Fruit fly (Drosophila melanogaster) whole organism, embryonic: ENCODE results near the gene RpL37-1.

Experiments
- Antp ChIP-seq: fragments of 200-800 bp; sonication (Bioruptor generic); optimal IDR thresholded peaks from 3 replicates; lab custom pipeline; 2016; ENCODE audit warnings: missing biosample characterization, missing genetic modification characterization
- Atf3 ChIP-seq: fragments of 200-800 bp; sonication (Bioruptor generic); optimal IDR thresholded peaks from 3 replicates; lab custom pipeline; 2016; ENCODE audit warnings: missing biosample characterization, missing genetic modification characterization
- B-H1 ChIP-seq: fragments of 200-800 bp; sonication (Bioruptor generic); IDR thresholded peaks from 3 replicates; pipeline ENCODE4 v1.3.6; 2022; ENCODE audit warnings: missing biosample characterization, missing genetic modification characterization
- CG10147 ChIP-seq: fragments of 200-800 bp; sonication (Bioruptor generic); optimal IDR thresholded peaks from 2 replicates; lab custom pipeline; 2019; ENCODE audit warnings: missing biosample characterization, mild to moderate bottlenecking, missing genetic modification characterization, moderate library complexity
- CG1024 ChIP-seq: fragments of 200-800 bp; sonication (Bioruptor generic); IDR thresholded peaks from 2 replicates; pipeline ENCODE4 v1.3.6; 2022; ENCODE audit warnings: missing biosample characterization, missing genetic modification characterization
- CG11085 ChIP-seq: fragments of 200-800 bp; sonication (Bioruptor generic); IDR thresholded peaks from 2 replicates; pipeline ENCODE4 v1.3.6; 2022; ENCODE audit warnings: missing biosample characterization, missing genetic modification characterization
- CG11093 ChIP-seq: fragments of 200-800 bp; sonication (Bioruptor generic); IDR thresholded peaks from 3 replicates; pipeline ENCODE4 v1.3.6; 2022; ENCODE audit warnings: missing biosample characterization, missing genetic modification characterization
- CG11247 ChIP-seq: fragments of 200-800 bp; sonication (Bioruptor generic); IDR thresholded peaks from 2 replicates; pipeline ENCODE4 v1.3.6; 2022; ENCODE audit warnings: missing biosample characterization, missing genetic modification characterization
- CG12155 ChIP-seq: fragments of 200-800 bp; sonication (Bioruptor generic); optimal IDR thresholded peaks from 3 replicates; lab custom pipeline; 2016; ENCODE audit warnings: missing biosample characterization, missing genetic modification characterization
- CG12219 ChIP-seq: fragments of 200-800 bp; sonication (Bioruptor generic); optimal IDR thresholded peaks from 3 replicates; lab custom pipeline; 2018; ENCODE audit warnings: missing biosample characterization, mild to moderate bottlenecking, missing genetic modification characterization
- CG14014 ChIP-seq: fragments of 200-800 bp; sonication (Bioruptor generic); IDR thresholded peaks from 2 replicates; pipeline ENCODE4 v1.3.6; 2022; ENCODE audit warnings: missing biosample characterization, missing genetic modification characterization
- CG15601 ChIP-seq: fragments of 200-800 bp; sonication (Bioruptor generic); optimal IDR thresholded peaks from 3 replicates; lab custom pipeline; 2019; ENCODE audit warnings: missing biosample characterization, mild to moderate bottlenecking, missing genetic modification characterization, moderate library complexity
- CG18262 ChIP-seq: fragments of 200-800 bp; optimal IDR thresholded peaks from 3 replicates; lab custom pipeline; 2019; ENCODE audit warnings: missing biosample characterization, mild to moderate bottlenecking, missing genetic modification characterization, moderate library complexity
- CG18476 ChIP-seq: fragments of 200-800 bp; sonication (Bioruptor generic); optimal IDR thresholded peaks from 2 replicates; lab custom pipeline; 2016; ENCODE audit warnings: missing biosample characterization, mild to moderate bottlenecking, missing genetic modification characterization
- CG32532 ChIP-seq: fragments of 200-800 bp; sonication (Bioruptor generic); IDR thresholded peaks from 2 replicates; pipeline ENCODE4 v1.3.6; 2022; ENCODE audit warnings: missing biosample characterization, missing genetic modification characterization
- CG34224 ChIP-seq: fragments of 200-800 bp; sonication (Bioruptor generic); IDR thresholded peaks from 3 replicates; pipeline ENCODE4 v1.3.6; 2022; ENCODE audit warnings: missing biosample characterization, missing genetic modification characterization; ENCODE audit not compliant: partially characterized antibody
- CG34422 ChIP-seq: fragments of 200-800 bp; sonication (Bioruptor generic); IDR thresholded peaks from 3 replicates; pipeline ENCODE4 v1.3.6; 2022; ENCODE audit warnings: missing biosample characterization, missing genetic modification characterization
- CG3847 ChIP-seq: fragments of 200-800 bp; sonication (Bioruptor generic); IDR thresholded peaks from 2 replicates; pipeline ENCODE4 v1.3.6; 2022; ENCODE audit warnings: missing biosample characterization, missing genetic modification characterization
- CG4282 ChIP-seq: fragments of 200-800 bp; sonication (Bioruptor generic); optimal IDR thresholded peaks from 2 replicates; lab custom pipeline; 2016; ENCODE audit warnings: missing biosample characterization, missing genetic modification characterization
- CG5245 ChIP-seq: fragments of 200-800 bp; sonication (Bioruptor generic); optimal IDR thresholded peaks from 3 replicates; lab custom pipeline; 2016; ENCODE audit warnings: missing biosample characterization, missing genetic modification characterization
- CG6854 ChIP-seq: fragments of 200-800 bp; sonication (Bioruptor generic); optimal IDR thresholded peaks from 3 replicates; lab custom pipeline; 2017; ENCODE audit warnings: missing biosample characterization, mild to moderate bottlenecking, missing genetic modification characterization
- CG7556 ChIP-seq: fragments of 200-800 bp; sonication (Bioruptor generic); optimal IDR thresholded peaks from 2 replicates; lab custom pipeline; 2017; ENCODE audit warnings: missing biosample characterization, mild to moderate bottlenecking, missing genetic modification characterization
- CG7786 ChIP-seq: fragments of 200-800 bp; sonication (Bioruptor generic); optimal IDR thresholded peaks from 2 replicates; lab custom pipeline; 2016; ENCODE audit warnings: missing biosample characterization, missing genetic modification characterization
- CG8388 ChIP-seq: fragments of 200-800 bp; sonication (Bioruptor generic); optimal IDR thresholded peaks from 2 replicates; lab custom pipeline; 2019; ENCODE audit warnings: missing biosample characterization, mild to moderate bottlenecking, missing genetic modification characterization, moderate library complexity
- CG8478 ChIP-seq: fragments of >200 bp; optimal IDR thresholded peaks from 2 replicates; lab custom pipeline; 2018
- CoRest ChIP-seq: fragments of 200-800 bp; sonication (Bioruptor generic); optimal IDR thresholded peaks from 3 replicates; lab custom pipeline; 2018; ENCODE audit warnings: missing biosample characterization, mild to moderate bottlenecking, missing genetic modification characterization, moderate library complexity
- Fer2 ChIP-seq: fragments of 200-800 bp; sonication (Bioruptor generic); optimal IDR thresholded peaks from 2 replicates; lab custom pipeline; 2018; ENCODE audit warnings: missing biosample characterization, mild to moderate bottlenecking, missing genetic modification characterization, moderate library complexity
- HHEX ChIP-seq: fragments of 200-800 bp; sonication (Bioruptor generic); optimal IDR thresholded peaks from 3 replicates; lab custom pipeline; 2017; ENCODE audit warnings: missing biosample characterization, mild to moderate bottlenecking, missing genetic modification characterization, missing genetic modification reagents
- HLH3B ChIP-seq: fragments of 200-800 bp; sonication (Bioruptor generic); IDR thresholded peaks from 2 replicates; pipeline ENCODE4 v1.3.6; 2022; ENCODE audit warnings: missing biosample characterization, missing genetic modification characterization
- Mad ChIP-seq: fragments of 200-800 bp; sonication (Bioruptor generic); optimal IDR thresholded peaks from 2 replicates; lab custom pipeline; 2016; ENCODE audit warnings: missing biosample characterization, missing genetic modification characterization
- Meics ChIP-seq: fragments of 200-800 bp; sonication (Bioruptor generic); optimal IDR thresholded peaks from 2 replicates; lab custom pipeline; 2017; ENCODE audit warnings: missing biosample characterization, mild to moderate bottlenecking, missing genetic modification characterization
- Nf-YC ChIP-seq: fragments of 200-800 bp; optimal IDR thresholded peaks from 3 replicates; lab custom pipeline; 2019; ENCODE audit warnings: missing biosample characterization, mild to moderate bottlenecking, missing genetic modification characterization, moderate library complexity
- Optix ChIP-seq: fragments of 200-800 bp; sonication (Bioruptor generic); IDR thresholded peaks from 3 replicates; pipeline ENCODE4 v1.3.6; 2022; ENCODE audit warnings: missing biosample characterization, missing genetic modification characterization
- Rfx ChIP-seq: fragments of 200-800 bp; sonication (Bioruptor generic); IDR thresholded peaks from 2 replicates; pipeline ENCODE4 v1.3.6; 2022; ENCODE audit warnings: missing biosample characterization, missing genetic modification characterization
- aop ChIP-seq: fragments of 200-800 bp; sonication (Bioruptor generic); IDR thresholded peaks from 2 replicates; pipeline ENCODE4 v1.3.6; 2022; ENCODE audit warnings: missing biosample characterization, missing genetic modification characterization
- ato ChIP-seq: fragments of 200-800 bp; sonication (Bioruptor generic); IDR thresholded peaks from 2 replicates; pipeline ENCODE4 v1.3.6; 2022; ENCODE audit warnings: missing biosample characterization, missing genetic modification characterization; ENCODE audit not compliant: partially characterized antibody
- caup ChIP-seq: fragments of 200-800 bp; sonication (Bioruptor generic); optimal IDR thresholded peaks from 3 replicates; lab custom pipeline; 2017; ENCODE audit warnings: missing biosample characterization, mild to moderate bottlenecking, missing genetic modification characterization, moderate library complexity; ENCODE audit not compliant: severe bottlenecking
- chm ChIP-seq: fragments of 200-800 bp; sonication (Bioruptor generic); IDR thresholded peaks from 2 replicates; pipeline ENCODE4 v1.3.6; 2022; ENCODE audit warnings: missing biosample characterization, missing genetic modification characterization
- da ChIP-seq: fragments of 200-800 bp; sonication (Bioruptor generic); optimal IDR thresholded peaks from 2 replicates; lab custom pipeline; 2016; ENCODE audit warnings: missing biosample characterization, missing genetic modification characterization
- en ChIP-seq: fragments of 200-800 bp; sonication (Bioruptor generic); optimal IDR thresholded peaks from 2 replicates; lab custom pipeline; 2016; ENCODE audit warnings: missing biosample characterization, missing genetic modification characterization
- eyg ChIP-seq: fragments of 200-800 bp; sonication (Bioruptor generic); optimal IDR thresholded peaks from 3 replicates; lab custom pipeline; 2016; ENCODE audit warnings: missing biosample characterization, missing genetic modification characterization
- kni ChIP-seq: fragments of 200-800 bp; sonication (Bioruptor generic); optimal IDR thresholded peaks from 3 replicates; lab custom pipeline; 2017; ENCODE audit warnings: mild to moderate bottlenecking, missing biosample characterization, missing genetic modification reagents, missing genetic modification characterization
- lmd ChIP-seq: fragments of 200-800 bp; sonication (Bioruptor generic); IDR thresholded peaks from 2 replicates; pipeline ENCODE4 v1.3.6; 2022; ENCODE audit warnings: missing biosample characterization, missing genetic modification characterization
- nerfin-2 ChIP-seq: fragments of 200-800 bp; sonication (Bioruptor generic); IDR thresholded peaks from 2 replicates; pipeline ENCODE4 v1.3.6; 2022; ENCODE audit warnings: missing biosample characterization, missing genetic modification characterization; ENCODE audit not compliant: partially characterized antibody
- onecut ChIP-seq: fragments of 200-800 bp; sonication (Bioruptor generic); IDR thresholded peaks from 2 replicates; pipeline ENCODE4 v1.3.6; 2022; ENCODE audit warnings: missing biosample characterization, missing genetic modification characterization
- pita ChIP-seq: fragments of 200-800 bp; sonication (Bioruptor generic); optimal IDR thresholded peaks from 2 replicates; lab custom pipeline; 2017; ENCODE audit warnings: missing biosample characterization, mild to moderate bottlenecking, missing genetic modification characterization
- prd ChIP-seq, 3 experiments: fragments of >200 bp in 2 of 3; fragments of 200-800 bp in 1 of 3; sonication (Bioruptor generic) in 1 of 3; optimal IDR thresholded peaks in 2 of 3; IDR thresholded peaks in 1 of 3; 2 replicates in 2 of 3; 3 replicates in 1 of 3; pipeline versions ENCODE4 v1.3.6 to Lab custom; 2017 to 2022; ENCODE audit warnings: missing biosample characterization in 1 of 3, missing genetic modification characterization in 1 of 3
- pzg ChIP-seq: fragments of 200-800 bp; sonication (Bioruptor generic); optimal IDR thresholded peaks from 3 replicates; lab custom pipeline; 2018; ENCODE audit warnings: missing biosample characterization, mild to moderate bottlenecking, missing genetic modification characterization, moderate library complexity
- run ChIP-seq: fragments of 200-800 bp; sonication (Bioruptor generic); optimal IDR thresholded peaks from 3 replicates; lab custom pipeline; 2018; ENCODE audit warnings: missing biosample characterization, mild to moderate bottlenecking, missing genetic modification characterization
- sens ChIP-seq: fragments of 200-800 bp; sonication (Bioruptor generic); peaks from one replicate; lab custom pipeline; 2016; ENCODE audit warnings: missing biosample characterization, missing genetic modification characterization
- sr ChIP-seq: fragments of 200-800 bp; sonication (Bioruptor generic); IDR thresholded peaks from 3 replicates; pipeline ENCODE4 v1.3.6; 2022; ENCODE audit warnings: missing biosample characterization, missing genetic modification characterization
- tap ChIP-seq: fragments of 200-800 bp; optimal IDR thresholded peaks from 3 replicates; lab custom pipeline; 2019; ENCODE audit warnings: missing biosample characterization, mild to moderate bottlenecking, missing genetic modification characterization, moderate library complexity

Gene RpL37-1

DNA sequence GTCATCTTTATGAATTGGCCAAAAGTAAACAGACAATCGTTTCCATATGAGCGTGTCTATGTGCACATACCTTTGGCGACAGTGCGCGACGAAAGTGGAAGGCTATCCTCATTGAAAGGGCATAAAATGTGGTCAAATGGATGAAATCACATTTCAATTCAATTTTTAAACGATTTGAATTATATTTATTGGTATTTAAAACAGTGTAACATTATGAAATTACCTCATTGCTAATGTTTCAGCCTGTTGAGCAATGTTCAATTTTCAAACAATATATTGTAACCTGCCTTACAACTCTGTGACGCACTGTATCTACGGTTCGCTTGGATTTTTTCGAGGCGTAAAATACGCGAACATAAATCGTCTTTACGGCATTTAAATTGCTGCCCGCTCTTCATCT is 19.1 kb downstream of the RpL37-1 start (continued):
- TF ChIP-seq pita (GFP tag; lab: Kevin White, UChicago) (no peak), CG6854 (GFP tag; lab: Kevin White, UChicago) (no peak), B-H1 (GFP tag; lab: Robert Waterston, UW) (0 out of 3 replicates have a peak, but pooled peaks have one; percentile 25), CG12155 (peak; percentile 39), CG7556 (GFP tag; lab: Kevin White, UChicago) (peak; percentile 22), aop (GFP tag; lab: Robert Waterston, UW) (no peak), CG7786 (GFP tag; lab: Kevin White, UChicago) (peak; percentile 28), tap (tag; lab: Kevin White, UChicago) (peak; percentile 23), sr (GFP tag; lab: Robert Waterston, UW) (no peak), Nf-YC (tag; lab: Kevin White, UChicago) (no peak), CG8388 (GFP tag; lab: Kevin White, UChicago) (no peak), CG4282 (GFP tag; lab: Kevin White, UChicago) (no peak), CG10147 (GFP tag; lab: Kevin White, UChicago) (peak; percentile 71), HHEX (GFP tag; lab: Kevin White, UChicago) (peak; percentile 34), CG11093 (GFP tag; lab: Robert Waterston, UW) (0 out of 3 replicates have a peak, but pooled peaks have one; percentile 20), Meics (GFP tag; lab: Kevin White, UChicago) (peak; percentile 61), en (no peak), pzg (no peak), CG3847 (GFP tag; lab: Robert Waterston, UW) (peak; percentile 62), eyg (GFP tag; lab: Kevin White, UChicago) (no peak), Antp (GFP tag; lab: Kevin White, UChicago) (no peak), chm (GFP tag; lab: Robert Waterston, UW) (no peak), Optix (no peak), CG15601 (tag; lab: Kevin White, UChicago) (no peak), CG18262 (tag; lab: Kevin White, UChicago) (peak; percentile 12), Mad (GFP tag; lab: Kevin White, UChicago) (no peak), kni (GFP tag; lab: Kevin White, UChicago) (no peak), nerfin-2 (GFP tag; lab: Robert Waterston, UW) (no peak), CG11247 (GFP tag; lab: Robert Waterston, UW) (peak; percentile 45; the same call in 1 of the 2 replicates), HLH3B (no peak), Atf3 (GFP tag; lab: Kevin White, UChicago) (no peak), CG1024 (no peak), CG18476 (GFP tag; lab: Kevin White, UChicago) (no peak), CG8478 (lab: Kevin White, UChicago) (no peak), CG12219 (GFP tag; lab: Kevin White, UChicago) (peak; percentile 9), run (tag; lab: Kevin White, UChicago) (peak; percentile 18), CG11085 (GFP tag; lab: Robert Waterston, UW) (no peak), CoRest (tag; lab: Kevin White, UChicago) (peak; percentile 59), lmd (GFP tag; lab: Robert Waterston, UW) (peak; percentile 61), onecut (GFP tag; lab: Robert Waterston, UW) (no peak), Rfx (GFP tag; lab: Robert Waterston, UW) (peak; percentile 77), caup (GFP tag; lab: Kevin White, UChicago) (peak; percentile 37), CG5245 (no peak), CG34224 (GFP tag; lab: Robert Waterston, UW) (no peak), CG34422 (no peak), ato (no peak), sens (GFP tag; lab: Kevin White, UChicago) (no peak), CG32532 (peak; percentile 75), CG14014 (GFP tag; lab: Robert Waterston, UW) (peak; percentile 53), prd (optimal IDR thresholded peaks at IDR 0.05; lab: Kevin White, UChicago) (no peak), prd (GFP tag; IDR thresholded peaks at IDR 0.05; lab: Robert Waterston, UW) (peak; percentile 47; the same call in 1 of the 3 replicates), Fer2 (peak; percentile 1), da (no peak)
